Worm (Caenorhabditis elegans) whole organism, L4/young adult: ENCODE data around the gene chhy-1.

ENCODE experiments used
- W03F9.2 ChIP-seq: fragments of 150-350 bp; optimal IDR thresholded peaks from 2 replicates; lab custom pipeline; 2014; ENCODE audit warnings: missing biosample characterization, missing genetic modification characterization
- dao-5 ChIP-seq: sonication (generic microtip); optimal IDR thresholded peaks from 2 replicates; lab custom pipeline; 2016; ENCODE audit warnings: missing genotype, missing genetic modification characterization, moderate library complexity, missing compliant biosample characterization
- him-1 ChIP-seq: sonication (generic microtip); optimal IDR thresholded peaks from 2 replicates; lab custom pipeline; 2016; ENCODE audit warnings: missing genotype, missing genetic modification reagents, missing genetic modification characterization, missing compliant biosample characterization

ce11 chrII:8612470-8612869 lies 4.9 kb downstream of the chhy-1 start, which contains the start of gene T22C8.1:
- TF ChIP-seq W03F9.2 (no peak), dao-5 (no peak), him-1 (tag; lab: Kevin White, UChicago) (no peak)
